Worm (Caenorhabditis elegans) whole organism, L2 larva: ENCODE data around the gene R01E6.2.

Experiments used
- C34F6.9 ChIP-seq: fragments of 150-350 bp; optimal IDR thresholded peaks from 2 replicates; lab custom pipeline; 2014; ENCODE audit warnings: missing biosample characterization, missing genetic modification characterization
- F13H6.1 ChIP-seq: sonication (generic microtip); optimal IDR thresholded peaks from 2 replicates; lab custom pipeline; 2016; ENCODE audit warnings: missing genetic modification characterization, missing compliant biosample characterization
- R02D3.7 ChIP-seq: fragments of 150-350 bp; optimal IDR thresholded peaks from 2 replicates; lab custom pipeline; 2014; ENCODE audit warnings: missing biosample characterization, missing genetic modification characterization
- Y55F3AM.14 ChIP-seq: fragments of 200-800 bp; sonication (Bioruptor generic); optimal IDR thresholded peaks from 2 replicates; lab custom pipeline; 2018; ENCODE audit warnings: mild to moderate bottlenecking, missing genetic modification characterization, missing compliant biosample characterization
- ZK546.5 ChIP-seq: sonication (generic microtip); optimal IDR thresholded peaks from 2 replicates; lab custom pipeline; 2017; ENCODE audit warnings: missing biosample characterization, missing genetic modification characterization
- alr-1 ChIP-seq: fragments of 150-350 bp; optimal IDR thresholded peaks from 2 replicates; lab custom pipeline; 2014; ENCODE audit warnings: missing biosample characterization, missing genetic modification characterization
- aly-2 ChIP-seq: fragments of 150-350 bp; optimal IDR thresholded peaks from 2 replicates; lab custom pipeline; 2014; ENCODE audit warnings: missing biosample characterization, missing genetic modification characterization
- ama-1 ChIP-seq: fragments of 150-350 bp; optimal IDR thresholded peaks from 2 replicates; lab custom pipeline; 2018; ENCODE audit warnings: inconsistent platforms
- blmp-1 ChIP-seq: sonication (generic microtip); optimal IDR thresholded peaks from 2 replicates; lab custom pipeline; 2017; ENCODE audit warnings: missing genetic modification characterization, mild to moderate bottlenecking, missing compliant biosample characterization, antibody characterized with exemption, moderate library complexity; ENCODE audit not compliant: insufficient read depth
- ceh-16 ChIP-seq: fragments of 150-350 bp; optimal IDR thresholded peaks from 2 replicates; lab custom pipeline; 2014; ENCODE audit warnings: missing biosample characterization, missing genetic modification characterization
- ceh-82 ChIP-seq: fragments of 150-350 bp; optimal IDR thresholded peaks from 2 replicates; lab custom pipeline; 2014; ENCODE audit warnings: missing biosample characterization, missing genetic modification characterization
- crh-2 ChIP-seq: sonication (generic microtip); optimal IDR thresholded peaks from 2 replicates; lab custom pipeline; 2017; ENCODE audit warnings: missing biosample characterization, missing genetic modification characterization
- dmd-4 ChIP-seq: sonication (generic microtip); optimal IDR thresholded peaks from 2 replicates; lab custom pipeline; 2017; ENCODE audit warnings: missing biosample characterization, missing genetic modification characterization
- egl-27 ChIP-seq: sonication (generic microtip); optimal IDR thresholded peaks from 3 replicates; lab custom pipeline; 2017; ENCODE audit warnings: missing biosample characterization, missing genetic modification reagents, missing genetic modification characterization
- elt-1 ChIP-seq: fragments of 150-350 bp; optimal IDR thresholded peaks from 2 replicates; lab custom pipeline; 2014; ENCODE audit warnings: missing biosample characterization, missing genetic modification characterization
- elt-3 ChIP-seq: sonication (generic microtip); optimal IDR thresholded peaks from 2 replicates; lab custom pipeline; 2017; ENCODE audit warnings: missing biosample characterization, missing genetic modification characterization
- fos-1 ChIP-seq: fragments of 150-350 bp; optimal IDR thresholded peaks from 2 replicates; lab custom pipeline; 2014; ENCODE audit warnings: missing biosample characterization, missing genetic modification characterization
- gmeb-1 ChIP-seq: fragments of 150-350 bp; optimal IDR thresholded peaks from 2 replicates; lab custom pipeline; 2014; ENCODE audit warnings: missing biosample characterization, missing genetic modification characterization
- lin-11 ChIP-seq: fragments of 150-350 bp; sonication (generic microtip); optimal IDR thresholded peaks from 2 replicates; lab custom pipeline; 2014; ENCODE audit warnings: missing biosample characterization, missing genetic modification characterization, inconsistent platforms, mixed read lengths
- lin-13 ChIP-seq: fragments of 150-350 bp; optimal IDR thresholded peaks from 2 replicates; lab custom pipeline; 2014; ENCODE audit warnings: missing biosample characterization, missing genetic modification reagents, missing genetic modification characterization
- lin-39 ChIP-seq: fragments of 150-350 bp; optimal IDR thresholded peaks from 2 replicates; lab custom pipeline; 2014; ENCODE audit warnings: missing biosample characterization, missing genetic modification reagents, missing genetic modification characterization
- lsy-2 ChIP-seq, 2 experiments: fragments of 150-350 bp in 1 of 2; sonication (generic microtip) in 1 of 2; optimal IDR thresholded peaks; 2 replicates each; lab custom pipeline; 2014 to 2017; ENCODE audit warnings: missing biosample characterization in 2 of 2, missing genetic modification characterization in 2 of 2
- mab-5 ChIP-seq: fragments of 150-350 bp; optimal IDR thresholded peaks from 2 replicates; lab custom pipeline; 2014; ENCODE audit warnings: missing biosample characterization, missing genetic modification characterization
- mbf-1 ChIP-seq: sonication (generic microtip); optimal IDR thresholded peaks from 2 replicates; lab custom pipeline; 2017; ENCODE audit warnings: missing biosample characterization, missing genetic modification characterization
- mdl-1 ChIP-seq, 2 experiments: fragments of 150-350 bp in 1 of 2; sonication (generic microtip) in 1 of 2; optimal IDR thresholded peaks; 2 replicates each; lab custom pipeline; 2017; ENCODE audit warnings: missing biosample characterization in 2 of 2, missing genetic modification characterization in 2 of 2
- nhr-10 ChIP-seq: sonication (generic microtip); optimal IDR thresholded peaks from 2 replicates; lab custom pipeline; 2017; ENCODE audit warnings: missing biosample characterization, missing genetic modification characterization
- nhr-11 ChIP-seq: fragments of 150-350 bp; optimal IDR thresholded peaks from 2 replicates; lab custom pipeline; 2014; ENCODE audit warnings: missing biosample characterization, missing genetic modification characterization
- nhr-12 ChIP-seq: fragments of 150-350 bp; optimal IDR thresholded peaks from 2 replicates; lab custom pipeline; 2014; ENCODE audit warnings: missing biosample characterization, missing genetic modification characterization
- nhr-129 ChIP-seq: fragments of 150-350 bp; optimal IDR thresholded peaks from 2 replicates; lab custom pipeline; 2014; ENCODE audit warnings: missing biosample characterization, missing genetic modification characterization
- nhr-21 ChIP-seq: fragments of 150-350 bp; optimal IDR thresholded peaks from 2 replicates; lab custom pipeline; 2014; ENCODE audit warnings: missing biosample characterization, missing genetic modification characterization
- nhr-23 ChIP-seq: fragments of 150-350 bp; optimal IDR thresholded peaks from 2 replicates; lab custom pipeline; 2014; ENCODE audit warnings: missing biosample characterization, missing genetic modification reagents, missing genetic modification characterization
- nhr-237 ChIP-seq: fragments of 150-350 bp; optimal IDR thresholded peaks from 2 replicates; lab custom pipeline; 2014; ENCODE audit warnings: missing biosample characterization, missing genetic modification characterization
- nhr-25 ChIP-seq: fragments of 150-350 bp; sonication (generic microtip); optimal IDR thresholded peaks from 3 replicates; lab custom pipeline; 2014; ENCODE audit warnings: missing biosample characterization, missing genetic modification characterization
- nhr-6 ChIP-seq: fragments of 150-350 bp; optimal IDR thresholded peaks from 2 replicates; lab custom pipeline; 2014; ENCODE audit warnings: missing biosample characterization, missing genetic modification characterization
- nhr-77 ChIP-seq: fragments of 150-350 bp; optimal IDR thresholded peaks from 2 replicates; lab custom pipeline; 2014; ENCODE audit warnings: missing biosample characterization, missing genetic modification characterization
- peb-1 ChIP-seq: fragments of 150-350 bp; optimal IDR thresholded peaks from 2 replicates; lab custom pipeline; 2014; ENCODE audit warnings: missing biosample characterization, missing genetic modification characterization
- sem-4 ChIP-seq: fragments of 150-350 bp; optimal IDR thresholded peaks from 2 replicates; lab custom pipeline; 2014; ENCODE audit warnings: missing biosample characterization, missing genetic modification reagents, missing genetic modification characterization
- skn-1 ChIP-seq: sonication (generic microtip); optimal IDR thresholded peaks from 2 replicates; lab custom pipeline; 2017; ENCODE audit warnings: missing biosample characterization, missing genetic modification characterization
- sma-3 ChIP-seq: sonication (generic microtip); optimal IDR thresholded peaks from 2 replicates; lab custom pipeline; 2016; ENCODE audit warnings: missing genetic modification reagents, missing genetic modification characterization, missing compliant biosample characterization
- sma-9 ChIP-seq, 2 experiments: fragments of 150-350 bp in 1 of 2; sonication (generic microtip) in 1 of 2; optimal IDR thresholded peaks; 2 replicates each; lab custom pipeline; 2014 to 2016; ENCODE audit warnings: missing genetic modification characterization in 2 of 2, mild to moderate bottlenecking in 1 of 2, missing biosample characterization in 1 of 2, missing compliant biosample characterization in 1 of 2, missing genetic modification reagents in 1 of 2, moderate library complexity in 1 of 2
- snpc-4 ChIP-seq: fragments of 150-350 bp; optimal IDR thresholded peaks from 2 replicates; lab custom pipeline; 2014; ENCODE audit warnings: missing biosample characterization, missing genetic modification characterization
- unc-39 ChIP-seq: fragments of 150-350 bp; optimal IDR thresholded peaks from 2 replicates; lab custom pipeline; 2014; ENCODE audit warnings: missing biosample characterization, missing genetic modification characterization
- unc-55 ChIP-seq: fragments of 150-350 bp; sonication (generic microtip); optimal IDR thresholded peaks from 3 replicates; lab custom pipeline; 2014; ENCODE audit warnings: missing biosample characterization, missing genetic modification reagents, missing genetic modification characterization
- unc-62 ChIP-seq: fragments of 150-350 bp; optimal IDR thresholded peaks from 2 replicates; lab custom pipeline; 2014; ENCODE audit warnings: missing biosample characterization, missing genetic modification reagents, missing genetic modification characterization
- zag-1 ChIP-seq: fragments of 150-350 bp; optimal IDR thresholded peaks from 2 replicates; lab custom pipeline; 2014; ENCODE audit warnings: missing biosample characterization, missing genetic modification characterization
- ztf-1 ChIP-seq: fragments of 200-800 bp; sonication (Bioruptor generic); conservative IDR thresholded peaks from 2 replicates; pipeline ENCODE4 v1.3.6; 2022; ENCODE audit warnings: missing genetic modification characterization, missing compliant biosample characterization
- ztf-11 ChIP-seq: sonication (generic microtip); optimal IDR thresholded peaks from 2 replicates; lab custom pipeline; 2017; ENCODE audit warnings: missing biosample characterization, missing genetic modification characterization
- ztf-4 ChIP-seq: fragments of 150-350 bp; optimal IDR thresholded peaks from 2 replicates; lab custom pipeline; 2014; ENCODE audit warnings: missing biosample characterization, missing genetic modification characterization

R01E6.2 gene

ce11 chrX:13527347-13528092 lies 38.8 kb downstream of the R01E6.2 start, which contains the start of gene pab-2:
pab-2 (minus strand) TSS chrX:13527415.
- TF ChIP-seq nhr-12 (tag; lab: Kevin White, UChicago) = no peak
- peak; percentile 55 for TF ChIP-seq nhr-25 (tag; lab: Kevin White, UChicago)
- TF ChIP-seq Y55F3AM.14 (GFP tag; lab: Kevin White, UChicago) = peak; percentile 73
- TF ChIP-seq ztf-4 (tag; lab: Kevin White, UChicago) = no peak
- TF ChIP-seq unc-55 (GFP tag; lab: Kevin White, UChicago) = peak; percentile 81
- no peak for TF ChIP-seq nhr-10 (tag; lab: Kevin White, UChicago)
- no peak for TF ChIP-seq nhr-237 (tag; lab: Kevin White, UChicago)
- peak; percentile 25 for TF ChIP-seq lin-13 (GFP tag; lab: Kevin White, UChicago)
- peak; percentile 4 to 70 for TF ChIP-seq lsy-2 (tag; optimal IDR thresholded peaks at IDR 0.05; lab: Kevin White, UChicago)
- TF ChIP-seq F13H6.1 (tag; lab: Kevin White, UChicago) = peak; percentile 92
- TF ChIP-seq nhr-77 (tag; lab: Kevin White, UChicago) = no peak
- TF ChIP-seq fos-1 (tag; lab: Kevin White, UChicago) = peak; percentile 89
- TF ChIP-seq ceh-82 (tag; lab: Kevin White, UChicago) = peak; percentile 36
- peak; percentile 43 for TF ChIP-seq lin-11
- TF ChIP-seq elt-1 (tag; lab: Kevin White, UChicago) = peak; percentile 12
- TF ChIP-seq ztf-11 (tag; lab: Kevin White, UChicago) = no peak
- TF ChIP-seq nhr-6 (tag; lab: Kevin White, UChicago) = peak; percentile 43
- no peak for TF ChIP-seq aly-2 (tag; lab: Kevin White, UChicago)
- peak; percentile 74 for TF ChIP-seq mab-5 (tag; lab: Kevin White, UChicago)
- no peak for TF ChIP-seq ztf-1 (GFP tag; lab: Robert Waterston, UW)
- TF ChIP-seq snpc-4 = peak; percentile 61
- no peak for TF ChIP-seq elt-3
- TF ChIP-seq sem-4 = peak; percentile 45
- TF ChIP-seq ZK546.5 (tag; lab: Kevin White, UChicago) = no peak
- no peak for TF ChIP-seq ama-1 (lab: Kevin White, UChicago)
- TF ChIP-seq R02D3.7 = no peak
- TF ChIP-seq sma-9 (GFP tag; optimal IDR thresholded peaks at IDR 0.05; lab: Kevin White, UChicago) = peak; percentile 87
- no peak for TF ChIP-seq sma-9 (tag; optimal IDR thresholded peaks at IDR 0.05; lab: Kevin White, UChicago)
- peak; percentile 53 for TF ChIP-seq gmeb-1 (tag; lab: Kevin White, UChicago)
- TF ChIP-seq nhr-21 (tag; lab: Kevin White, UChicago) = peak; percentile 81
- TF ChIP-seq nhr-11 (tag; lab: Kevin White, UChicago) = no peak
- TF ChIP-seq mbf-1 (tag; lab: Kevin White, UChicago) = no peak
- TF ChIP-seq egl-27 = peak; percentile 77
- TF ChIP-seq unc-62 (GFP tag; lab: Kevin White, UChicago) = no peak
- TF ChIP-seq nhr-23 (tag; lab: Kevin White, UChicago) = no peak
- no peak for TF ChIP-seq alr-1 (tag; lab: Kevin White, UChicago)
- TF ChIP-seq sma-3 = peak; percentile 82
- peak; percentile 59 to 70 for TF ChIP-seq mdl-1 (tag; optimal IDR thresholded peaks at IDR 0.05; lab: Kevin White, UChicago)
- no peak for TF ChIP-seq lin-39 (tag; lab: Kevin White, UChicago)
- peak; percentile 79 for TF ChIP-seq nhr-129
- no peak for TF ChIP-seq unc-39 (tag; lab: Kevin White, UChicago)
- TF ChIP-seq zag-1 (tag; lab: Kevin White, UChicago) = peak; percentile 81
- TF ChIP-seq C34F6.9 (tag; lab: Kevin White, UChicago) = peak; percentile 77
- peak; percentile 83 for TF ChIP-seq crh-2
- TF ChIP-seq peb-1 (tag; lab: Kevin White, UChicago) = no peak
- peak; percentile 45 for TF ChIP-seq ceh-16 (tag; lab: Kevin White, UChicago)
- no peak for TF ChIP-seq skn-1 (tag; lab: Kevin White, UChicago)
- no peak for TF ChIP-seq dmd-4 (tag; lab: Kevin White, UChicago)
- TF ChIP-seq blmp-1 (tag; lab: Kevin White, UChicago) = peak; percentile 54
